Worm (Caenorhabditis elegans) whole organism, L2 larva: ENCODE data around the gene F08F8.11.

Source experiments
- fos-1 ChIP-seq: fragments of 150-350 bp; optimal IDR thresholded peaks from 2 replicates; lab custom pipeline; 2014; ENCODE audit warnings: missing biosample characterization, missing genetic modification characterization
- lin-39 ChIP-seq: fragments of 150-350 bp; optimal IDR thresholded peaks from 2 replicates; lab custom pipeline; 2014; ENCODE audit warnings: missing biosample characterization, missing genetic modification reagents, missing genetic modification characterization
- nhr-12 ChIP-seq: fragments of 150-350 bp; optimal IDR thresholded peaks from 2 replicates; lab custom pipeline; 2014; ENCODE audit warnings: missing biosample characterization, missing genetic modification characterization
- nhr-237 ChIP-seq: fragments of 150-350 bp; optimal IDR thresholded peaks from 2 replicates; lab custom pipeline; 2014; ENCODE audit warnings: missing biosample characterization, missing genetic modification characterization
- peb-1 ChIP-seq: fragments of 150-350 bp; optimal IDR thresholded peaks from 2 replicates; lab custom pipeline; 2014; ENCODE audit warnings: missing biosample characterization, missing genetic modification characterization
- unc-39 ChIP-seq: fragments of 150-350 bp; optimal IDR thresholded peaks from 2 replicates; lab custom pipeline; 2014; ENCODE audit warnings: missing biosample characterization, missing genetic modification characterization

ce11 chrIII:7357356-7357755 lies 8.3 kb upstream of the F08F8.11 start, which contains the start of gene F08F8.10:
- TF ChIP-seq lin-39 (tag; lab: Kevin White, UChicago) (no peak), nhr-237 (tag; lab: Kevin White, UChicago) (no peak), peb-1 (no peak), fos-1 (tag; lab: Kevin White, UChicago) (no peak), unc-39 (no peak), nhr-12 (no peak)
